Fruit fly (Drosophila melanogaster) whole organism: ENCODE data around the gene Kat60.

Experiments
- CG8478 ChIP-seq: fragments of >200 bp; optimal IDR thresholded peaks from 2 replicates; lab custom pipeline; 2018; ENCODE audit warnings: inconsistent platforms
- Dll ChIP-seq: fragments of >200 bp; optimal IDR thresholded peaks from 2 replicates; lab custom pipeline; 2017
- psq ChIP-seq: fragments of >200 bp; optimal IDR thresholded peaks from 2 replicates; lab custom pipeline; 2017
- usp ChIP-seq: fragments of >200 bp; optimal IDR thresholded peaks from 2 replicates; lab custom pipeline; 2017; ENCODE audit warnings: missing biosample characterization, missing genetic modification characterization, mixed read lengths

DNA sequence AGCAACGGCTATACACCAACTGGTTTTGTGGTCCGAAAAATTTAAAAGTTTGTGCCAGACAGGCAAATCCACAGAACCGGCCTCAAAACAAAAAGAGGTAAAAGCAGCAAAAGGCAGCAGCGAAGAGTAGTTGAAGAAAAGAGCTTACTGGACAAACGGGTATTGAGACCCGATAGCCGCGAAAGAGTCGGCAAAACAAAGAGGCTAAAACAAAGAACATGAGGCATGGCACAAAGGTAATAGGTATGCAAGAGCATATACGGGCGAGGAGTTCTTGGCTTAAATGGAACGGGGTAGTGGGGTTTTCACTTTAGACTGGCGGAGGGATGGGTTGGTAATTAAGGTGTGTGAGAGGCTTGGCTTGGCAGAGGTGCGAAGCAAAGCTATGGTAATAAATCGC is 49.1 kb upstream of the Kat60 start:
- TF ChIP-seq psq (lab: Kevin White, UChicago) (no peak), usp (GFP tag; lab: Kevin White, UChicago) (no peak), CG8478 (no peak), Dll (lab: Kevin White, UChicago) (no peak)
